Worm (Caenorhabditis elegans) whole organism, mixed stage, embryonic: ENCODE data around the gene mrps-16.

Experiments used
- M03D4.4 ChIP-seq: sonication (generic microtip); optimal IDR thresholded peaks from 2 replicates; lab custom pipeline; 2017; ENCODE audit warnings: mild to moderate bottlenecking, missing genetic modification characterization, missing compliant biosample characterization
- cnd-1 ChIP-seq: fragments of 200-800 bp; sonication (Bioruptor generic); optimal IDR thresholded peaks from 2 replicates; lab custom pipeline; 2018; ENCODE audit warnings: mild to moderate bottlenecking, missing genetic modification characterization, missing compliant biosample characterization
- drap-1 ChIP-seq: fragments of 200-800 bp; sonication (Bioruptor generic); optimal IDR thresholded peaks from 3 replicates; lab custom pipeline; 2018; ENCODE audit warnings: mild to moderate bottlenecking, missing genetic modification characterization, missing compliant biosample characterization
- lin-32 ChIP-seq: fragments of 200-800 bp; sonication (Bioruptor generic); optimal IDR thresholded peaks from 2 replicates; lab custom pipeline; 2018; ENCODE audit warnings: mild to moderate bottlenecking, missing genetic modification characterization, missing compliant biosample characterization
- lsy-2 ChIP-seq: fragments of 150-350 bp; optimal IDR thresholded peaks from 2 replicates; lab custom pipeline; 2014; ENCODE audit warnings: missing biosample characterization, missing genetic modification characterization
- mab-5 ChIP-seq: fragments of 150-350 bp; optimal IDR thresholded peaks from 2 replicates; lab custom pipeline; 2014; ENCODE audit warnings: missing biosample characterization, missing genetic modification characterization
- mep-1 ChIP-seq: fragments of 150-350 bp; optimal IDR thresholded peaks from 2 replicates; lab custom pipeline; 2017; ENCODE audit warnings: missing biosample characterization, missing genetic modification reagents, missing genetic modification characterization, inconsistent platforms
- nhr-2 ChIP-seq: fragments of 150-350 bp; optimal IDR thresholded peaks from 2 replicates; lab custom pipeline; 2014; ENCODE audit warnings: missing biosample characterization, missing genetic modification characterization
- nhr-237 ChIP-seq: fragments of 150-350 bp; optimal IDR thresholded peaks from 2 replicates; lab custom pipeline; 2014; ENCODE audit warnings: missing biosample characterization, missing genetic modification characterization
- sptf-1 ChIP-seq: sonication (generic microtip); optimal IDR thresholded peaks from 2 replicates; lab custom pipeline; 2017; ENCODE audit warnings: mild to moderate bottlenecking, missing genetic modification characterization, moderate library complexity, missing compliant biosample characterization
- tbx-8 ChIP-seq: fragments of 200-800 bp; sonication (Bioruptor generic); optimal IDR thresholded peaks from 2 replicates; lab custom pipeline; 2018; ENCODE audit warnings: mild to moderate bottlenecking, missing genetic modification characterization, moderate library complexity, missing compliant biosample characterization
- unc-62 ChIP-seq: fragments of 150-350 bp; optimal IDR thresholded peaks from 2 replicates; lab custom pipeline; 2014; ENCODE audit warnings: missing biosample characterization, missing genetic modification reagents, missing genetic modification characterization

The mrps-16 gene

ce11 chrII:5522637-5523036 lies 48.5 kb downstream of the mrps-16 start, which contains the start of gene ZK177.11:
Gene ZK177.11, plus strand, starts transcription at chrII:5522937.
- TF ChIP-seq lsy-2 (no peak), mab-5 (tag; lab: Kevin White, UChicago) (no peak), nhr-237 (tag; lab: Kevin White, UChicago) (no peak), lin-32 (GFP tag; lab: Kevin White, UChicago) (no peak), M03D4.4 (tag; lab: Kevin White, UChicago) (no peak), tbx-8 (GFP tag; lab: Kevin White, UChicago) (no peak), unc-62 (GFP tag; lab: Kevin White, UChicago) (no peak), mep-1 (tag; lab: Kevin White, UChicago) (no peak), nhr-2 (tag; lab: Kevin White, UChicago) (no peak), cnd-1 (tag; lab: Kevin White, UChicago) (no peak), sptf-1 (no peak), drap-1 (no peak)
